Worm (Caenorhabditis elegans) whole organism, L2 larva: ENCODE results near the gene B0462.4.

Experiments used
- F13H6.1 ChIP-seq: sonication (generic microtip); optimal IDR thresholded peaks from 2 replicates; lab custom pipeline; 2016; ENCODE audit warnings: missing genetic modification characterization, missing compliant biosample characterization
- R02D3.7 ChIP-seq: fragments of 150-350 bp; optimal IDR thresholded peaks from 2 replicates; lab custom pipeline; 2014; ENCODE audit warnings: missing biosample characterization, missing genetic modification characterization
- Y55F3AM.14 ChIP-seq: fragments of 200-800 bp; sonication (Bioruptor generic); optimal IDR thresholded peaks from 2 replicates; lab custom pipeline; 2018; ENCODE audit warnings: mild to moderate bottlenecking, missing genetic modification characterization, missing compliant biosample characterization
- aly-2 ChIP-seq: fragments of 150-350 bp; optimal IDR thresholded peaks from 2 replicates; lab custom pipeline; 2014; ENCODE audit warnings: missing biosample characterization, missing genetic modification characterization
- ama-1 ChIP-seq: fragments of 150-350 bp; optimal IDR thresholded peaks from 2 replicates; lab custom pipeline; 2018; ENCODE audit warnings: inconsistent platforms
- blmp-1 ChIP-seq: sonication (generic microtip); optimal IDR thresholded peaks from 2 replicates; lab custom pipeline; 2017; ENCODE audit warnings: missing genetic modification characterization, mild to moderate bottlenecking, missing compliant biosample characterization, antibody characterized with exemption, moderate library complexity; ENCODE audit not compliant: insufficient read depth
- ceh-16 ChIP-seq: fragments of 150-350 bp; optimal IDR thresholded peaks from 2 replicates; lab custom pipeline; 2014; ENCODE audit warnings: missing biosample characterization, missing genetic modification characterization
- dmd-4 ChIP-seq: sonication (generic microtip); optimal IDR thresholded peaks from 2 replicates; lab custom pipeline; 2017; ENCODE audit warnings: missing biosample characterization, missing genetic modification characterization
- elt-1 ChIP-seq: fragments of 150-350 bp; optimal IDR thresholded peaks from 2 replicates; lab custom pipeline; 2014; ENCODE audit warnings: missing biosample characterization, missing genetic modification characterization
- elt-3 ChIP-seq: sonication (generic microtip); optimal IDR thresholded peaks from 2 replicates; lab custom pipeline; 2017; ENCODE audit warnings: missing biosample characterization, missing genetic modification characterization
- gmeb-1 ChIP-seq: fragments of 150-350 bp; optimal IDR thresholded peaks from 2 replicates; lab custom pipeline; 2014; ENCODE audit warnings: missing biosample characterization, missing genetic modification characterization
- lin-11 ChIP-seq: fragments of 150-350 bp; sonication (generic microtip); optimal IDR thresholded peaks from 2 replicates; lab custom pipeline; 2014; ENCODE audit warnings: missing biosample characterization, missing genetic modification characterization, inconsistent platforms, mixed read lengths
- lin-13 ChIP-seq: fragments of 150-350 bp; optimal IDR thresholded peaks from 2 replicates; lab custom pipeline; 2014; ENCODE audit warnings: missing biosample characterization, missing genetic modification reagents, missing genetic modification characterization
- lin-39 ChIP-seq: fragments of 150-350 bp; optimal IDR thresholded peaks from 2 replicates; lab custom pipeline; 2014; ENCODE audit warnings: missing biosample characterization, missing genetic modification reagents, missing genetic modification characterization
- mab-5 ChIP-seq: fragments of 150-350 bp; optimal IDR thresholded peaks from 2 replicates; lab custom pipeline; 2014; ENCODE audit warnings: missing biosample characterization, missing genetic modification characterization
- mdl-1 ChIP-seq, 2 experiments: fragments of 150-350 bp in 1 of 2; sonication (generic microtip) in 1 of 2; optimal IDR thresholded peaks; 2 replicates each; lab custom pipeline; 2017; ENCODE audit warnings: missing biosample characterization in 2 of 2, missing genetic modification characterization in 2 of 2
- nhr-12 ChIP-seq: fragments of 150-350 bp; optimal IDR thresholded peaks from 2 replicates; lab custom pipeline; 2014; ENCODE audit warnings: missing biosample characterization, missing genetic modification characterization
- nhr-129 ChIP-seq: fragments of 150-350 bp; optimal IDR thresholded peaks from 2 replicates; lab custom pipeline; 2014; ENCODE audit warnings: missing biosample characterization, missing genetic modification characterization
- nhr-21 ChIP-seq: fragments of 150-350 bp; optimal IDR thresholded peaks from 2 replicates; lab custom pipeline; 2014; ENCODE audit warnings: missing biosample characterization, missing genetic modification characterization
- nhr-25 ChIP-seq: fragments of 150-350 bp; sonication (generic microtip); optimal IDR thresholded peaks from 3 replicates; lab custom pipeline; 2014; ENCODE audit warnings: missing biosample characterization, missing genetic modification characterization
- nhr-77 ChIP-seq: fragments of 150-350 bp; optimal IDR thresholded peaks from 2 replicates; lab custom pipeline; 2014; ENCODE audit warnings: missing biosample characterization, missing genetic modification characterization
- peb-1 ChIP-seq: fragments of 150-350 bp; optimal IDR thresholded peaks from 2 replicates; lab custom pipeline; 2014; ENCODE audit warnings: missing biosample characterization, missing genetic modification characterization
- sem-4 ChIP-seq: fragments of 150-350 bp; optimal IDR thresholded peaks from 2 replicates; lab custom pipeline; 2014; ENCODE audit warnings: missing biosample characterization, missing genetic modification reagents, missing genetic modification characterization
- skn-1 ChIP-seq: sonication (generic microtip); optimal IDR thresholded peaks from 2 replicates; lab custom pipeline; 2017; ENCODE audit warnings: missing biosample characterization, missing genetic modification characterization
- sma-9 ChIP-seq, 2 experiments: fragments of 150-350 bp in 1 of 2; sonication (generic microtip) in 1 of 2; optimal IDR thresholded peaks; 2 replicates each; lab custom pipeline; 2014 to 2016; ENCODE audit warnings: missing genetic modification characterization in 2 of 2, mild to moderate bottlenecking in 1 of 2, missing biosample characterization in 1 of 2, missing compliant biosample characterization in 1 of 2, missing genetic modification reagents in 1 of 2, moderate library complexity in 1 of 2
- snpc-4 ChIP-seq: fragments of 150-350 bp; optimal IDR thresholded peaks from 2 replicates; lab custom pipeline; 2014; ENCODE audit warnings: missing biosample characterization, missing genetic modification characterization
- unc-39 ChIP-seq: fragments of 150-350 bp; optimal IDR thresholded peaks from 2 replicates; lab custom pipeline; 2014; ENCODE audit warnings: missing biosample characterization, missing genetic modification characterization
- unc-55 ChIP-seq: fragments of 150-350 bp; sonication (generic microtip); optimal IDR thresholded peaks from 3 replicates; lab custom pipeline; 2014; ENCODE audit warnings: missing biosample characterization, missing genetic modification reagents, missing genetic modification characterization
- unc-62 ChIP-seq: fragments of 150-350 bp; optimal IDR thresholded peaks from 2 replicates; lab custom pipeline; 2014; ENCODE audit warnings: missing biosample characterization, missing genetic modification reagents, missing genetic modification characterization
- zag-1 ChIP-seq: fragments of 150-350 bp; optimal IDR thresholded peaks from 2 replicates; lab custom pipeline; 2014; ENCODE audit warnings: missing biosample characterization, missing genetic modification characterization
- ztf-1 ChIP-seq: fragments of 200-800 bp; sonication (Bioruptor generic); conservative IDR thresholded peaks from 2 replicates; pipeline ENCODE4 v1.3.6; 2022; ENCODE audit warnings: missing genetic modification characterization, missing compliant biosample characterization
- ztf-11 ChIP-seq: sonication (generic microtip); optimal IDR thresholded peaks from 2 replicates; lab custom pipeline; 2017; ENCODE audit warnings: missing biosample characterization, missing genetic modification characterization
- ztf-4 ChIP-seq: fragments of 150-350 bp; optimal IDR thresholded peaks from 2 replicates; lab custom pipeline; 2014; ENCODE audit warnings: missing biosample characterization, missing genetic modification characterization

The B0462.4 gene

ce11 chrV:18368322-18368721 lies 37.3 kb upstream of the B0462.4 start, which contains the start of gene C08E8.6:
Gene C08E8.6 (minus strand): TSS chrV:18368422.
- TF ChIP-seq unc-55 (GFP tag; lab: Kevin White, UChicago) (no peak), unc-39 (tag; lab: Kevin White, UChicago) (no peak), snpc-4 (tag; lab: Kevin White, UChicago) (no peak), nhr-129 (tag; lab: Kevin White, UChicago) (no peak), nhr-25 (tag; lab: Kevin White, UChicago) (no peak)

- TF ChIP-seq Y55F3AM.14 (GFP tag; lab: Kevin White, UChicago) (no peak), skn-1 (tag; lab: Kevin White, UChicago) (no peak), sem-4 (no peak), nhr-12 (tag; lab: Kevin White, UChicago) (no peak), gmeb-1 (tag; lab: Kevin White, UChicago) (no peak), zag-1 (tag; lab: Kevin White, UChicago) (no peak), ztf-1 (no peak), blmp-1 (tag; lab: Kevin White, UChicago) (no peak), ama-1 (lab: Kevin White, UChicago) (no peak), nhr-77 (no peak), lin-39 (tag; lab: Kevin White, UChicago) (no peak)
Measured at ce11 chrV:18364558-18364957, 33.6 kb upstream of the B0462.4 start, which contains the start of gene C08E8.9. Gene C08E8.9 (plus strand): TSS chrV:18364858.

ce11 chrV:18362402-18362801 lies 31.4 kb upstream of the B0462.4 start, which contains the start of gene C08E8.1:
Gene C08E8.1 (minus strand): TSS chrV:18362502.
- TF ChIP-seq peb-1 (tag; lab: Kevin White, UChicago), result no peak
- no peak for TF ChIP-seq ceh-16
- TF ChIP-seq unc-39 (tag; lab: Kevin White, UChicago), result no peak
- no peak for TF ChIP-seq ztf-4 (tag; lab: Kevin White, UChicago)
- no peak for TF ChIP-seq nhr-77
- TF ChIP-seq nhr-21 (tag; lab: Kevin White, UChicago), result no peak
- no peak for TF ChIP-seq aly-2
- TF ChIP-seq elt-1 (tag; lab: Kevin White, UChicago), result no peak
- TF ChIP-seq nhr-129 (tag; lab: Kevin White, UChicago), result no peak
- TF ChIP-seq sem-4, result no peak
- TF ChIP-seq lin-13 (GFP tag; lab: Kevin White, UChicago), result no peak
- no peak for TF ChIP-seq mab-5 (tag; lab: Kevin White, UChicago)
- no peak for TF ChIP-seq mdl-1 (tag; optimal IDR thresholded peaks at IDR 0.05; lab: Kevin White, UChicago)
- no peak for TF ChIP-seq unc-62 (GFP tag; lab: Kevin White, UChicago)

- TF ChIP-seq dmd-4 (tag; lab: Kevin White, UChicago) (no peak), mdl-1 (tag; optimal IDR thresholded peaks at IDR 0.05; lab: Kevin White, UChicago) (no peak)
Measured at ce11 chrV:18359888-18360287, 28.9 kb upstream of the B0462.4 start, which contains the start of gene C08E8.5. Gene C08E8.5 (minus strand): TSS chrV:18359988.

ce11 chrV:18355742-18356141 lies 24.8 kb upstream of the B0462.4 start, which contains the start of gene C08E8.2:
Gene C08E8.2 (minus strand): TSS chrV:18355842.
- TF ChIP-seq aly-2 (no peak), ztf-11 (tag; lab: Kevin White, UChicago) (no peak), F13H6.1 (tag; lab: Kevin White, UChicago) (no peak), nhr-129 (tag; lab: Kevin White, UChicago) (no peak), nhr-21 (tag; lab: Kevin White, UChicago) (no peak), dmd-4 (tag; lab: Kevin White, UChicago) (no peak), sma-9 (GFP tag; optimal IDR thresholded peaks at IDR 0.05; lab: Kevin White, UChicago) (no peak), sma-9 (tag; optimal IDR thresholded peaks at IDR 0.05; lab: Kevin White, UChicago) (no peak), peb-1 (tag; lab: Kevin White, UChicago) (no peak), unc-62 (GFP tag; lab: Kevin White, UChicago) (no peak), ama-1 (lab: Kevin White, UChicago) (no peak), R02D3.7 (tag; lab: Kevin White, UChicago) (no peak), lin-39 (tag; lab: Kevin White, UChicago) (no peak), nhr-25 (tag; lab: Kevin White, UChicago) (no peak), lin-11 (no peak), elt-3 (no peak), elt-1 (tag; lab: Kevin White, UChicago) (no peak), snpc-4 (tag; lab: Kevin White, UChicago) (no peak), nhr-12 (tag; lab: Kevin White, UChicago) (no peak), skn-1 (tag; lab: Kevin White, UChicago) (no peak)
- TF ChIP-seq, all 48 proteins: peak for 0
